In the genomic region with DNA sequence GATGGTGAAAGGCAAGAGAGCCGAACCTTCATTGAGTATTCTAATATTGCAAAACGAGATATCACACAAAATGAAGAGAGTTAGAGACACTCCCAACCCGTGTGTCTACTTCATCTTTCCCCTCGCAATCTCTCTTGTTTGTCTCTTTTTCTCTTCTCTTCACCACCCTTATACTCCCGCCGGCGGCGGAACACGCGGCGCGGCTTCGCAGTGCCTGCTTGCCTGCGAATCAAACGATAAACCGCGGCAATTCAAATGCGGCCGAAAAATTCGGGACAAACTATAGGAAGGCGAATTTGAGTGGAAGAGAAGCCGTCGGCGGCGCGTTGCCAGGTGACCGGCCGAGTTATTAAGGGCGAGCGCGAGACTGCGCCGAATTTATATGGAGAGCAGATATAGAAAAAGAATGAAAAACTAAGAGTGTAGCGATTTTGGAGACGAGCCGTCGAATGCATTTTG, we compare ENCODE assay signal across 4 worm cellular contexts.
TF ChIP-seq lines count a peak whose summit lies in the region.

Gene klp-13, plus strand, starts transcription at position 409 of the 459 bp plus-strand sequence.

TF ChIP-seq in whole organism, L2 larva, 48 proteins besides CTCF, POLR2A, EP300 and RAD21 (continues in another document):
- TF ChIP-seq nhr-10 (tag; optimal IDR thresholded peaks at IDR 0.05; lab: Kevin White, UChicago), result no peak
- peak; percentile 74 for TF ChIP-seq nhr-21 (tag; optimal IDR thresholded peaks at IDR 0.05; lab: Kevin White, UChicago)
- no peak for TF ChIP-seq nhr-12 (tag; optimal IDR thresholded peaks at IDR 0.05; lab: Kevin White, UChicago)
- peak; percentile 95 for TF ChIP-seq lin-13 (GFP tag; optimal IDR thresholded peaks at IDR 0.05; lab: Kevin White, UChicago)
- no peak for TF ChIP-seq elt-3 (tag; optimal IDR thresholded peaks at IDR 0.05; lab: Kevin White, UChicago)
- TF ChIP-seq mbf-1 (tag; optimal IDR thresholded peaks at IDR 0.05; lab: Kevin White, UChicago), result no peak
- TF ChIP-seq elt-1 (tag; optimal IDR thresholded peaks at IDR 0.05; lab: Kevin White, UChicago), result no peak
- TF ChIP-seq sem-4 (tag; optimal IDR thresholded peaks at IDR 0.05; lab: Kevin White, UChicago), result peak; percentile 77
- TF ChIP-seq ztf-4 (tag; optimal IDR thresholded peaks at IDR 0.05; lab: Kevin White, UChicago), result peak; percentile 76
- TF ChIP-seq F13H6.1 (tag; optimal IDR thresholded peaks at IDR 0.05; lab: Kevin White, UChicago), result peak; percentile 89
- no peak for TF ChIP-seq alr-1 (tag; optimal IDR thresholded peaks at IDR 0.05; lab: Kevin White, UChicago)
- TF ChIP-seq ama-1 (optimal IDR thresholded peaks at IDR 0.05; lab: Kevin White, UChicago), result no peak
- TF ChIP-seq lin-11 (tag; optimal IDR thresholded peaks at IDR 0.05; lab: Kevin White, UChicago), result peak; percentile 89
- no peak for TF ChIP-seq nhr-237 (tag; optimal IDR thresholded peaks at IDR 0.05; lab: Kevin White, UChicago)
- TF ChIP-seq nhr-25 (tag; optimal IDR thresholded peaks at IDR 0.05; lab: Kevin White, UChicago), result no peak
- peak; percentile 75 for TF ChIP-seq zag-1 (tag; optimal IDR thresholded peaks at IDR 0.05; lab: Kevin White, UChicago)
- no peak for TF ChIP-seq lin-39 (tag; optimal IDR thresholded peaks at IDR 0.05; lab: Kevin White, UChicago)
- no peak for TF ChIP-seq dmd-4 (tag; optimal IDR thresholded peaks at IDR 0.05; lab: Kevin White, UChicago)
- TF ChIP-seq ceh-82 (tag; optimal IDR thresholded peaks at IDR 0.05; lab: Kevin White, UChicago), result no peak
- TF ChIP-seq nhr-11 (tag; optimal IDR thresholded peaks at IDR 0.05; lab: Kevin White, UChicago), result no peak
- TF ChIP-seq ztf-1 (GFP tag; conservative IDR thresholded peaks at IDR 0.05; lab: Robert Waterston, UW), result no peak
- peak; percentile 92 for TF ChIP-seq nhr-129 (tag; optimal IDR thresholded peaks at IDR 0.05; lab: Kevin White, UChicago)

TF ChIP-seq in whole organism, L4 larva, 104 proteins besides CTCF, POLR2A, EP300 and RAD21 (continues in another document):
- TF ChIP-seq arid-1 (GFP tag; conservative IDR thresholded peaks at IDR 0.05; lab: Robert Waterston, UW) (no peak), fos-1 (tag; optimal IDR thresholded peaks at IDR 0.05; lab: Kevin White, UChicago) (no peak), mes-2 (tag; optimal IDR thresholded peaks at IDR 0.05; lab: Kevin White, UChicago; ENCODE audit: poor library complexity, severe bottlenecking) (peak; percentile 84), ceh-32 (tag; optimal IDR thresholded peaks at IDR 0.05; lab: Kevin White, UChicago; ENCODE audit: poor library complexity) (no peak), D1046.2 (GFP tag; IDR thresholded peaks at IDR 0.05; lab: Robert Waterston, UW) (no peak), F49E8.2 (tag; optimal IDR thresholded peaks at IDR 0.05; lab: Kevin White, UChicago; ENCODE audit: borderline replicate concordance) (no peak), dpl-1 (GFP tag; optimal IDR thresholded peaks at IDR 0.05; lab: Kevin White, UChicago) (peak; percentile 88), dve-1 (tag; optimal IDR thresholded peaks at IDR 0.05; lab: Kevin White, UChicago; ENCODE audit: insufficient read depth) (peak; percentile 88), mdl-1 (tag; optimal IDR thresholded peaks at IDR 0.05; lab: Kevin White, UChicago) (peak; percentile 12 to 92), lin-39 (tag; optimal IDR thresholded peaks at IDR 0.05; lab: Kevin White, UChicago) (no peak), fkh-10 (GFP tag; optimal IDR thresholded peaks at IDR 0.05; lab: Kevin White, UChicago) (peak; percentile 93), ama-1 (optimal IDR thresholded peaks at IDR 0.05; lab: Kevin White, UChicago) (no peak), ctbp-1 (GFP tag; IDR thresholded peaks at IDR 0.05; lab: Robert Waterston, UW) (peak; percentile 75), nhr-25 (tag; optimal IDR thresholded peaks at IDR 0.05; lab: Kevin White, UChicago; ENCODE audit: borderline replicate concordance, insufficient read depth) (peak; percentile 14), Y5F2A.4 (GFP tag; optimal IDR thresholded peaks at IDR 0.05; lab: Kevin White, UChicago) (no peak), lin-15B (tag; optimal IDR thresholded peaks at IDR 0.05; lab: Kevin White, UChicago) (no peak), Y105C5A.15 (GFP tag; IDR thresholded peaks at IDR 0.05; lab: Robert Waterston, UW) (no peak), nhr-6 (tag; optimal IDR thresholded peaks at IDR 0.05; lab: Kevin White, UChicago) (peak; percentile 84), ceh-44 (GFP tag; IDR thresholded peaks at IDR 0.05; lab: Robert Waterston, UW) (no peak), set-16 (GFP tag; IDR thresholded peaks at IDR 0.05; lab: Robert Waterston, UW) (peak; percentile 86), spr-1 (tag; optimal IDR thresholded peaks at IDR 0.05; lab: Kevin White, UChicago) (no peak)

TF ChIP-seq in whole organism, late embryonic, 69 proteins besides CTCF, POLR2A, EP300 and RAD21 (continues in another document):
- TF ChIP-seq ceh-24 (tag; optimal IDR thresholded peaks at IDR 0.05; lab: Kevin White, UChicago), result no peak
- no peak for TF ChIP-seq K02D7.2 (tag; optimal IDR thresholded peaks at IDR 0.05; lab: Kevin White, UChicago)
- no peak for TF ChIP-seq unc-86 (tag; optimal IDR thresholded peaks at IDR 0.05; lab: Kevin White, UChicago)
- peak; percentile 3 for TF ChIP-seq T23F11.4 (GFP tag; optimal IDR thresholded peaks at IDR 0.05; lab: Kevin White, UChicago)
- peak; percentile 77 for TF ChIP-seq pax-1 (tag; optimal IDR thresholded peaks at IDR 0.05; lab: Kevin White, UChicago)
- TF ChIP-seq fkh-6 (tag; optimal IDR thresholded peaks at IDR 0.05; lab: Kevin White, UChicago), result no peak
- TF ChIP-seq che-1 (tag; optimal IDR thresholded peaks at IDR 0.05; lab: Kevin White, UChicago), result no peak
- TF ChIP-seq C08G9.2 (tag; optimal IDR thresholded peaks at IDR 0.05; lab: Kevin White, UChicago), result peak; percentile 59
- peak; percentile 68 for TF ChIP-seq ceh-19 (GFP tag; optimal IDR thresholded peaks at IDR 0.05; lab: Kevin White, UChicago)
- no peak for TF ChIP-seq sox-2 (GFP tag; IDR thresholded peaks at IDR 0.05; lab: Robert Waterston, UW)
- no peak for TF ChIP-seq nhr-11 (tag; optimal IDR thresholded peaks at IDR 0.05; lab: Kevin White, UChicago)
- TF ChIP-seq fax-1 (tag; optimal IDR thresholded peaks at IDR 0.05; lab: Kevin White, UChicago), result no peak
- no peak for TF ChIP-seq fkh-10 (GFP tag; optimal IDR thresholded peaks at IDR 0.05; lab: Kevin White, UChicago)
- TF ChIP-seq hlh-8 (tag; optimal IDR thresholded peaks at IDR 0.05; lab: Kevin White, UChicago), result peak; percentile 4
- peak; percentile 79 for TF ChIP-seq ceh-34 (tag; optimal IDR thresholded peaks at IDR 0.05; lab: Kevin White, UChicago)
- TF ChIP-seq ztf-16 (tag; optimal IDR thresholded peaks at IDR 0.05; lab: Kevin White, UChicago), result no peak
- TF ChIP-seq gmeb-2 (tag; optimal IDR thresholded peaks at IDR 0.05; lab: Kevin White, UChicago), result no peak
- no peak for TF ChIP-seq elt-4 (tag; optimal IDR thresholded peaks at IDR 0.05; lab: Kevin White, UChicago)
- no peak for TF ChIP-seq pag-3 (tag; optimal IDR thresholded peaks at IDR 0.05; lab: Kevin White, UChicago; ENCODE audit: borderline replicate concordance)
- peak; percentile 27 for TF ChIP-seq lim-6 (tag; optimal IDR thresholded peaks at IDR 0.05; lab: Kevin White, UChicago)
- peak; percentile 61 for TF ChIP-seq K09A11.1 (tag; optimal IDR thresholded peaks at IDR 0.05; lab: Kevin White, UChicago; ENCODE audit: insufficient read depth)
- TF ChIP-seq npax-4 (tag; optimal IDR thresholded peaks at IDR 0.05; lab: Kevin White, UChicago), result no peak
- no peak for TF ChIP-seq odd-2 (tag; optimal IDR thresholded peaks at IDR 0.05; lab: Kevin White, UChicago)
- TF ChIP-seq F13H6.1 (tag; optimal IDR thresholded peaks at IDR 0.05; lab: Kevin White, UChicago), result peak; percentile 14
- peak; percentile 13 for TF ChIP-seq dve-1 (tag; optimal IDR thresholded peaks at IDR 0.05; lab: Kevin White, UChicago)

TF ChIP-seq in whole organism, mixed stage, embryonic, 35 proteins besides CTCF, POLR2A, EP300 and RAD21 (continues in another document):
- TF ChIP-seq ceh-83 (GFP tag; optimal IDR thresholded peaks at IDR 0.05; lab: Kevin White, UChicago), result no peak
- TF ChIP-seq ham-2 (GFP tag; optimal IDR thresholded peaks at IDR 0.05; lab: Kevin White, UChicago), result peak; percentile 95
- TF ChIP-seq nhr-28 (tag; optimal IDR thresholded peaks at IDR 0.05; lab: Kevin White, UChicago), result no peak
- TF ChIP-seq lin-32 (GFP tag; optimal IDR thresholded peaks at IDR 0.05; lab: Kevin White, UChicago), result no peak
- TF ChIP-seq ceh-39 (tag; optimal IDR thresholded peaks at IDR 0.05; lab: Kevin White, UChicago), result no peak
- TF ChIP-seq elt-3 (tag; optimal IDR thresholded peaks at IDR 0.05; lab: Kevin White, UChicago), result no peak
- TF ChIP-seq tbx-8 (GFP tag; optimal IDR thresholded peaks at IDR 0.05; lab: Kevin White, UChicago), result no peak
- peak; percentile 51 for TF ChIP-seq lin-13 (tag; optimal IDR thresholded peaks at IDR 0.05; lab: Kevin White, UChicago)
- peak; percentile 62 for TF ChIP-seq drap-1 (GFP tag; optimal IDR thresholded peaks at IDR 0.05; lab: Kevin White, UChicago)
- TF ChIP-seq unc-62 (GFP tag; optimal IDR thresholded peaks at IDR 0.05; lab: Kevin White, UChicago), result peak; percentile 55
- TF ChIP-seq nhr-76 (tag; optimal IDR thresholded peaks at IDR 0.05; lab: Kevin White, UChicago), result no peak
- no peak for TF ChIP-seq cnd-1 (tag; optimal IDR thresholded peaks at IDR 0.05; lab: Kevin White, UChicago)
- no peak for TF ChIP-seq elt-1 (tag; optimal IDR thresholded peaks at IDR 0.05; lab: Kevin White, UChicago; ENCODE audit: borderline replicate concordance, insufficient read depth)
- TF ChIP-seq hlh-1 (tag; optimal IDR thresholded peaks at IDR 0.05; lab: Kevin White, UChicago), result peak; percentile 80
- TF ChIP-seq mab-5 (tag; optimal IDR thresholded peaks at IDR 0.05; lab: Kevin White, UChicago), result no peak
- no peak for TF ChIP-seq unc-39 (tag; optimal IDR thresholded peaks at IDR 0.05; lab: Kevin White, UChicago)
- TF ChIP-seq blmp-1 (tag; optimal IDR thresholded peaks at IDR 0.05; lab: Kevin White, UChicago), result no peak
- no peak for TF ChIP-seq bed-3 (GFP tag; optimal IDR thresholded peaks at IDR 0.05; lab: Kevin White, UChicago)
- TF ChIP-seq snpc-4 (tag; optimal IDR thresholded peaks at IDR 0.05; lab: Kevin White, UChicago), result no peak
- TF ChIP-seq mep-1 (tag; optimal IDR thresholded peaks at IDR 0.05; lab: Kevin White, UChicago), result peak; percentile 85
- TF ChIP-seq ces-1 (GFP tag; optimal IDR thresholded peaks at IDR 0.05; lab: Kevin White, UChicago), result peak; percentile 70
- peak; percentile 33 for TF ChIP-seq pha-4 (tag; optimal IDR thresholded peaks at IDR 0.05; lab: Kevin White, UChicago)
- TF ChIP-seq ztf-11 (tag; optimal IDR thresholded peaks at IDR 0.05; lab: Kevin White, UChicago), result no peak
- TF ChIP-seq sem-2 (GFP tag; optimal IDR thresholded peaks at IDR 0.05; lab: Kevin White, UChicago), result no peak
- peak; percentile 76 for TF ChIP-seq mls-2 (tag; optimal IDR thresholded peaks at IDR 0.05; lab: Kevin White, UChicago)
- peak; percentile 75 for TF ChIP-seq sptf-1 (tag; optimal IDR thresholded peaks at IDR 0.05; lab: Kevin White, UChicago)
- peak; percentile 51 for TF ChIP-seq lsy-2 (tag; optimal IDR thresholded peaks at IDR 0.05; lab: Kevin White, UChicago)
- TF ChIP-seq zip-8 (tag; optimal IDR thresholded peaks at IDR 0.05; lab: Kevin White, UChicago), result no peak
- no peak for TF ChIP-seq M03D4.4 (tag; optimal IDR thresholded peaks at IDR 0.05; lab: Kevin White, UChicago)
